Worm (Caenorhabditis elegans) whole organism, L1 larva: ENCODE data around the gene mltn-10.

Experiments used
- ceh-90 ChIP-seq: sonication (generic microtip); optimal IDR thresholded peaks from 2 replicates; lab custom pipeline; 2016; ENCODE audit warnings: missing genetic modification characterization, missing compliant biosample characterization
- efl-1 ChIP-seq, 4 experiments: fragments of 150-350 bp; optimal IDR thresholded peaks in 3 of 4; peaks in 1 of 4; 1 replicate in 1 of 4; 2 replicates in 3 of 4; lab custom pipeline; 2014; ENCODE audit warnings: missing biosample characterization in 2 of 4, missing genetic modification characterization in 2 of 4, missing genetic modification reagents in 2 of 4
- lin-13 ChIP-seq: fragments of 150-350 bp; optimal IDR thresholded peaks from 2 replicates; lab custom pipeline; 2014; ENCODE audit warnings: missing biosample characterization, missing genetic modification reagents, missing genetic modification characterization
- lin-39 ChIP-seq: fragments of 150-350 bp; optimal IDR thresholded peaks from 2 replicates; lab custom pipeline; 2014; ENCODE audit warnings: missing biosample characterization, missing genetic modification reagents, missing genetic modification characterization
- rnt-1 ChIP-seq: sonication (generic microtip); optimal IDR thresholded peaks from 2 replicates; lab custom pipeline; 2016; ENCODE audit warnings: mild to moderate bottlenecking, missing genetic modification characterization, moderate library complexity, missing compliant biosample characterization
- snpc-4 ChIP-seq: fragments of 150-350 bp; optimal IDR thresholded peaks from 2 replicates; lab custom pipeline; 2014; ENCODE audit warnings: missing biosample characterization, missing genetic modification characterization

- TF ChIP-seq efl-1 (optimal IDR thresholded peaks at IDR 0.05; lab: Kevin White, UChicago) (no peak), efl-1 (GFP tag; optimal IDR thresholded peaks at IDR 0.05 in 1 of 2; lab: Kevin White, UChicago) (no peak), lin-13 (no peak), rnt-1 (tag; lab: Kevin White, UChicago) (no peak), ceh-90 (no peak), snpc-4 (no peak), lin-39 (tag; lab: Kevin White, UChicago) (no peak)
Measured at ce11 chrII:14668608-14669007, 45.8 kb downstream of the mltn-10 start.
